Worm (Caenorhabditis elegans) whole organism, L1 larva: ENCODE data around the gene Y94A7B.11.

Experiments
- blmp-1 ChIP-seq: fragments of 150-350 bp; optimal IDR thresholded peaks from 2 replicates; lab custom pipeline; 2014; ENCODE audit warnings: missing biosample characterization, missing genetic modification characterization
- nhr-28 ChIP-seq: fragments of 150-350 bp; optimal IDR thresholded peaks from 2 replicates; lab custom pipeline; 2014; ENCODE audit warnings: missing biosample characterization, missing genetic modification characterization
- nhr-90 ChIP-seq: sonication (generic microtip); optimal IDR thresholded peaks from 2 replicates; lab custom pipeline; 2016; ENCODE audit warnings: mild to moderate bottlenecking, missing genetic modification characterization, missing compliant biosample characterization; ENCODE audit not compliant: poor library complexity
- pax-3 ChIP-seq: fragments of 200-800 bp; sonication (Bioruptor generic); optimal IDR thresholded peaks from 2 replicates; lab custom pipeline; 2018; ENCODE audit warnings: mild to moderate bottlenecking, missing genetic modification characterization, moderate library complexity, missing compliant biosample characterization
- ztf-4 ChIP-seq: fragments of 150-350 bp; optimal IDR thresholded peaks from 2 replicates; lab custom pipeline; 2014; ENCODE audit warnings: missing biosample characterization, missing genetic modification characterization

DNA sequence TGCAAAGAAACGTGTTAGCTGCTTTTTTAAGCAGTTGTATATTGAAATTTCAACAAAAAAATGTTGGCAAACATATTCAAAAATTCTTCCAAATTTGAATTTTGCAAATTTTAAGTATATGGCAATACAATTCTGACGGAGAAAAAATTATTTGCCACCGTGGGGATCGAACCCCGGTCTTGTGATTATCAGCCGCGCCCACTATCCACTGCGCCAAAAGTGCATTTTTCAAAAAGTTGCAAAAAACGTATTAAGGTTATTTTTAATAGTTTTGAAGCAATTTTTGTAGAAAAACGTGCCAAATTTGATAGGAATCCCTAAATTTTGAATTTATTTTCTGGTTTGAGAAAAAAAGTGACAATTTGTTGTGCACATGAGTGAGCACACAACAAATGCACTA is 18.1 kb downstream of the Y94A7B.11 start:
- no peak for TF ChIP-seq blmp-1 (tag; lab: Kevin White, UChicago)
- TF ChIP-seq pax-3 (tag; lab: Kevin White, UChicago) = no peak
- no peak for TF ChIP-seq nhr-90
- no peak for TF ChIP-seq nhr-28
- TF ChIP-seq ztf-4 (tag; lab: Kevin White, UChicago) = no peak
